Worm (Caenorhabditis elegans) whole organism, young adult: ENCODE results near the gene eftu-2.

ENCODE experiments used
- F33H1.4 ChIP-seq: fragments of 200-800 bp; sonication (Bioruptor generic); IDR thresholded peaks from 2 replicates; pipeline ENCODE4 v1.3.6; 2022; ENCODE audit warnings: missing genetic modification reagents, missing genetic modification characterization, missing compliant biosample characterization
- F37B4.10 ChIP-seq: fragments of 200-800 bp; sonication (Bioruptor generic); IDR thresholded peaks from 2 replicates; pipeline ENCODE4 v1.3.6; 2022; ENCODE audit warnings: missing genetic modification characterization, missing compliant biosample characterization
- F49E8.2 ChIP-seq: sonication (generic microtip); optimal IDR thresholded peaks from 3 replicates; lab custom pipeline; 2017; ENCODE audit warnings: missing genetic modification characterization, mild to moderate bottlenecking, missing compliant biosample characterization, antibody characterized with exemption, moderate library complexity; ENCODE audit not compliant: insufficient read depth
- K11D2.4 ChIP-seq: fragments of 200-800 bp; sonication (Bioruptor generic); IDR thresholded peaks from 2 replicates; pipeline ENCODE4 v1.3.6; 2022; ENCODE audit warnings: missing genetic modification reagents, missing genetic modification characterization, missing compliant biosample characterization
- T07F8.4 ChIP-seq: sonication (generic microtip); optimal IDR thresholded peaks from 2 replicates; lab custom pipeline; 2016; ENCODE audit warnings: mild to moderate bottlenecking, missing genetic modification characterization, moderate library complexity, missing compliant biosample characterization
- ama-1 ChIP-seq, 3 experiments: fragments of 150-350 bp in 1 of 3; sonication (generic microtip) in 2 of 3; optimal IDR thresholded peaks; 2 replicates each; lab custom pipeline; 2014 to 2018; ENCODE audit warnings: missing biosample characterization in 2 of 3, missing genetic modification characterization in 2 of 3, missing genetic modification reagents in 2 of 3
- aptf-2 ChIP-seq: fragments of 200-800 bp; sonication (Bioruptor generic); conservative IDR thresholded peaks from 2 replicates; pipeline ENCODE4 v1.3.6; 2022; ENCODE audit warnings: missing genetic modification reagents, missing genetic modification characterization, missing compliant biosample characterization
- attf-3 ChIP-seq: fragments of 200-800 bp; sonication (Bioruptor generic); conservative IDR thresholded peaks from 2 replicates; pipeline ENCODE4 v1.3.6; 2022; ENCODE audit warnings: missing genetic modification reagents, missing genetic modification characterization, missing compliant biosample characterization
- bed-2 ChIP-seq: fragments of 200-800 bp; sonication (Bioruptor generic); IDR thresholded peaks from 2 replicates; pipeline ENCODE4 v1.3.6; 2022; ENCODE audit warnings: missing genetic modification reagents, missing genetic modification characterization, missing compliant biosample characterization
- cebp-2 ChIP-seq: fragments of 200-800 bp; sonication (Bioruptor generic); IDR thresholded peaks from 2 replicates; pipeline ENCODE4 v1.3.6; 2022; ENCODE audit warnings: missing genetic modification characterization, missing compliant biosample characterization
- efl-1 ChIP-seq: fragments of 150-350 bp; optimal IDR thresholded peaks from 2 replicates; lab custom pipeline; 2014; ENCODE audit warnings: missing biosample characterization, missing genetic modification reagents, missing genetic modification characterization
- him-1 ChIP-seq: sonication (generic microtip); optimal IDR thresholded peaks from 2 replicates; lab custom pipeline; 2016; ENCODE audit warnings: missing genotype, missing genetic modification reagents, missing genetic modification characterization, missing compliant biosample characterization
- nhr-179 ChIP-seq: sonication (generic microtip); optimal IDR thresholded peaks from 2 replicates; lab custom pipeline; 2016; ENCODE audit warnings: mild to moderate bottlenecking, missing genetic modification characterization, missing compliant biosample characterization
- snpc-4 ChIP-seq, 5 experiments: fragments of 150-350 bp in 1 of 5; sonication (generic microtip) in 4 of 5; optimal IDR thresholded peaks; 2 replicates each; lab custom pipeline; 2014 to 2018; ENCODE audit warnings: missing genetic modification characterization in 5 of 5, missing biosample characterization in 3 of 5, antibody characterized with exemption in 2 of 5, mild to moderate bottlenecking in 2 of 5, missing compliant biosample characterization in 2 of 5, missing genotype in 2 of 5, moderate library complexity in 2 of 5, missing genetic modification reagents in 1 of 5

DNA sequence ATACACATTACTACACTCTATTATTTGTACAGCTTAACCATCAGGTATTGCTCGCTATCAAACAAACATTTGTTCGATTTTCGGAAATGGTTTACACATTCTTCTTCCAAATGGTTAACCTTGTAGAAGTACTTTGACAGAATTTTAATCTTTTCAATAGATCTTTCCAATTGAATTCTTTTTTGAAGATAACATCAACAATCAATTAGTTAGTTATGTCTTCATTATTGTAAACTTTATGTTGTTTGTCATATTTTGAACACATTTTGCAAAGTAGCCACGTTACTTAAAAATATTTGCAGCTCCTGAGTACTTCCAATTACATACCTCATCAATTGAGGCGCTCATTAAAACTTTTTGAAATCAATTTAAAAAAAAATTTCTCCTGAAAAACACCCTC, 44.0 kb upstream of the eftu-2 start:
- TF ChIP-seq ama-1 (optimal IDR thresholded peaks at IDR 0.05; lab: Kevin White, UChicago) (no peak), ama-1 (GFP tag; optimal IDR thresholded peaks at IDR 0.05; lab: Kevin White, UChicago) (no peak), attf-3 (GFP tag; lab: Robert Waterston, UW) (no peak), F33H1.4 (GFP tag; lab: Robert Waterston, UW) (no peak), T07F8.4 (tag; lab: Kevin White, UChicago) (no peak), K11D2.4 (GFP tag; lab: Robert Waterston, UW) (no peak), nhr-179 (tag; lab: Kevin White, UChicago) (no peak), cebp-2 (no peak), F49E8.2 (no peak), snpc-4 (GFP tag; optimal IDR thresholded peaks at IDR 0.05; lab: Kevin White, UChicago) (no peak), snpc-4 (tag; optimal IDR thresholded peaks at IDR 0.05; lab: Kevin White, UChicago) (no peak), efl-1 (GFP tag; lab: Kevin White, UChicago) (no peak), F37B4.10 (GFP tag; lab: Robert Waterston, UW) (no peak), aptf-2 (GFP tag; lab: Robert Waterston, UW) (no peak), him-1 (no peak), bed-2 (GFP tag; lab: Robert Waterston, UW) (no peak)
